Worm (Caenorhabditis elegans) whole organism, L3 larva: Measurements from ENCODE around the gene R02F11.11.

Experiments used
- ZK546.5 ChIP-seq: sonication (generic microtip); optimal IDR thresholded peaks from 2 replicates; lab custom pipeline; 2017; ENCODE audit warnings: missing biosample characterization, missing genetic modification characterization
- aly-2 ChIP-seq: fragments of 150-350 bp; optimal IDR thresholded peaks from 2 replicates; lab custom pipeline; 2014; ENCODE audit warnings: missing biosample characterization, missing genetic modification characterization
- ama-1 ChIP-seq: fragments of 150-350 bp; optimal IDR thresholded peaks from 2 replicates; lab custom pipeline; 2018
- ceh-16 ChIP-seq: sonication (generic microtip); optimal IDR thresholded peaks from 2 replicates; lab custom pipeline; 2017; ENCODE audit warnings: missing biosample characterization, missing genetic modification characterization
- ceh-28 ChIP-seq: fragments of 150-350 bp; optimal IDR thresholded peaks from 2 replicates; lab custom pipeline; 2014; ENCODE audit warnings: missing biosample characterization, missing genetic modification reagents, missing genetic modification characterization
- elt-1 ChIP-seq: fragments of 150-350 bp; optimal IDR thresholded peaks from 2 replicates; lab custom pipeline; 2014; ENCODE audit warnings: missing biosample characterization, missing genetic modification characterization
- fkh-10 ChIP-seq: sonication (generic microtip); optimal IDR thresholded peaks from 2 replicates; lab custom pipeline; 2017; ENCODE audit warnings: missing biosample characterization, missing genetic modification reagents, missing genetic modification characterization
- fos-1 ChIP-seq: fragments of 150-350 bp; optimal IDR thresholded peaks from 2 replicates; lab custom pipeline; 2014; ENCODE audit warnings: missing biosample characterization, missing genetic modification characterization
- mdl-1 ChIP-seq: fragments of 150-350 bp; optimal IDR thresholded peaks from 2 replicates; lab custom pipeline; 2014; ENCODE audit warnings: missing biosample characterization, missing genetic modification characterization
- nhr-23 ChIP-seq: fragments of 150-350 bp; optimal IDR thresholded peaks from 2 replicates; lab custom pipeline; 2014; ENCODE audit warnings: missing biosample characterization, missing genetic modification reagents, missing genetic modification characterization
- nhr-76 ChIP-seq: fragments of 150-350 bp; sonication (generic microtip); optimal IDR thresholded peaks from 5 replicates; lab custom pipeline; 2014; ENCODE audit warnings: missing biosample characterization, missing genetic modification characterization
- unc-39 ChIP-seq: sonication (generic microtip); optimal IDR thresholded peaks from 4 replicates; lab custom pipeline; 2017; ENCODE audit warnings: missing biosample characterization, missing genetic modification characterization
- ztf-11 ChIP-seq: fragments of 150-350 bp; optimal IDR thresholded peaks from 2 replicates; lab custom pipeline; 2014; ENCODE audit warnings: missing biosample characterization, missing genetic modification characterization
- ztf-4 ChIP-seq: fragments of 150-350 bp; optimal IDR thresholded peaks from 2 replicates; lab custom pipeline; 2014; ENCODE audit warnings: missing biosample characterization, missing genetic modification characterization

- TF ChIP-seq ama-1 (lab: Kevin White, UChicago) (no peak), mdl-1 (tag; lab: Kevin White, UChicago) (no peak), ceh-28 (tag; lab: Kevin White, UChicago) (no peak), elt-1 (tag; lab: Kevin White, UChicago) (no peak), ZK546.5 (tag; lab: Kevin White, UChicago) (no peak), ceh-16 (tag; lab: Kevin White, UChicago) (no peak), fos-1 (tag; lab: Kevin White, UChicago) (no peak), aly-2 (tag; lab: Kevin White, UChicago) (no peak), nhr-76 (tag; lab: Kevin White, UChicago) (no peak), fkh-10 (GFP tag; lab: Kevin White, UChicago) (no peak), unc-39 (tag; lab: Kevin White, UChicago) (no peak), ztf-11 (tag; lab: Kevin White, UChicago) (no peak), nhr-23 (no peak), ztf-4 (tag; lab: Kevin White, UChicago) (no peak)
These were observed 2.6 kb downstream of the R02F11.11 start, which contains the start of gene R02F11.2 for ce11 chrV:4794308-4794707.
